Fruit fly (Drosophila melanogaster): ENCODE results near the gene CG33223.

Gene CG33223

dm6 chrX:8499151-8499550 is 15.5 kb upstream of the CG33223 start (continued):
- TF ChIP-seq CG8632 (GFP tag; optimal IDR thresholded peaks at IDR 0.05): no peak
- TF ChIP-seq CG7368 (GFP tag; optimal IDR thresholded peaks at IDR 0.05): no peak
- TF ChIP-seq CG34406 (GFP tag; optimal IDR thresholded peaks at IDR 0.05): no peak
- no peak for TF ChIP-seq CG11762 (GFP tag; optimal IDR thresholded peaks at IDR 0.05; ENCODE audit: insufficient read depth)
- TF ChIP-seq Blimp-1 (GFP tag; optimal IDR thresholded peaks at IDR 0.05): no peak
- no peak for TF ChIP-seq Sox102F (GFP tag; optimal IDR thresholded peaks at IDR 0.05)
- TF ChIP-seq CG6854 (GFP tag; optimal IDR thresholded peaks at IDR 0.05): no peak
- no peak for TF ChIP-seq CG16779 (tag; optimal IDR thresholded peaks at IDR 0.05)
- no peak for TF ChIP-seq vri (GFP tag; optimal IDR thresholded peaks at IDR 0.05)
- no peak for TF ChIP-seq Hr38 (GFP tag; optimal IDR thresholded peaks at IDR 0.05)
- peak; percentile 2 for TF ChIP-seq CG6792 (GFP tag; optimal IDR thresholded peaks at IDR 0.05)

dm6 chrX:8497604-8498232 is 14.0 kb upstream of the CG33223 start:
- TF ChIP-seq eg (GFP tag; IDR thresholded peaks at IDR 0.05): no peak
- no peak for TF ChIP-seq Gug (GFP tag; IDR thresholded peaks at IDR 0.05)
- peak; percentile 5 for TF ChIP-seq Eip75B (GFP tag; optimal IDR thresholded peaks at IDR 0.05)
- peak; percentile 31 for TF ChIP-seq esn (GFP tag; optimal IDR thresholded peaks at IDR 0.05)
- TF ChIP-seq Sox14 (GFP tag; optimal IDR thresholded peaks at IDR 0.05): peak; percentile 37
- no peak for TF ChIP-seq CG6276 (GFP tag; optimal IDR thresholded peaks at IDR 0.05)
- no peak for TF ChIP-seq CG7368 (GFP tag; optimal IDR thresholded peaks at IDR 0.05)
- TF ChIP-seq CG11762 (GFP tag; optimal IDR thresholded peaks at IDR 0.05; ENCODE audit: insufficient read depth): no peak
- peak; percentile 9 for TF ChIP-seq CG31627 (GFP tag; optimal IDR thresholded peaks at IDR 0.05)
- TF ChIP-seq CG11902 (GFP tag; optimal IDR thresholded peaks at IDR 0.05): no peak
- TF ChIP-seq Eip93F (GFP tag; optimal IDR thresholded peaks at IDR 0.05): no peak
- TF ChIP-seq Hr4 (GFP tag; optimal IDR thresholded peaks at IDR 0.05): no peak
- no peak for TF ChIP-seq fkh (GFP tag; optimal IDR thresholded peaks at IDR 0.05)
- no peak for TF ChIP-seq CG8119 (GFP tag; IDR thresholded peaks at IDR 0.05)
- peak; percentile 0 for TF ChIP-seq achi (GFP tag; optimal IDR thresholded peaks at IDR 0.05)
- peak; percentile 67 for TF ChIP-seq Eip78C (GFP tag)
- TF ChIP-seq CG10669 (GFP tag; optimal IDR thresholded peaks at IDR 0.05): peak; percentile 7
- TF ChIP-seq Sox15 (GFP tag; optimal IDR thresholded peaks at IDR 0.05): no peak
- no peak for TF ChIP-seq CG4318 (GFP tag; optimal IDR thresholded peaks at IDR 0.05)
- TF ChIP-seq CG3919 (GFP tag; optimal IDR thresholded peaks at IDR 0.05): peak; percentile 18
- no peak for TF ChIP-seq Smox (GFP tag; optimal IDR thresholded peaks at IDR 0.05)
- no peak for TF ChIP-seq salr (GFP tag; optimal IDR thresholded peaks at IDR 0.05)
- TF ChIP-seq CG9139 (GFP tag; optimal IDR thresholded peaks at IDR 0.05): no peak
- TF ChIP-seq Met (GFP tag; optimal IDR thresholded peaks at IDR 0.05): peak; percentile 17
- peak; percentile 16 for TF ChIP-seq Ets96B (tag; optimal IDR thresholded peaks at IDR 0.05)
- TF ChIP-seq spab (GFP tag; optimal IDR thresholded peaks at IDR 0.05): no peak
- no peak for TF ChIP-seq acj6 (GFP tag; optimal IDR thresholded peaks at IDR 0.05)
- peak; percentile 49 for TF ChIP-seq vri (GFP tag; optimal IDR thresholded peaks at IDR 0.05)
- TF ChIP-seq CG15336 (GFP tag; IDR thresholded peaks at IDR 0.05): 0 out of 2 replicates have a peak, but pooled peaks have one; percentile 22
- TF ChIP-seq CG6792 (GFP tag; optimal IDR thresholded peaks at IDR 0.05): no peak
- no peak for TF ChIP-seq ss (GFP tag; optimal IDR thresholded peaks at IDR 0.05)
- no peak for TF ChIP-seq CG6808 (GFP tag; optimal IDR thresholded peaks at IDR 0.05)
- TF ChIP-seq CG34406 (GFP tag; optimal IDR thresholded peaks at IDR 0.05): peak; percentile 8
- no peak for TF ChIP-seq fd59A (GFP tag; optimal IDR thresholded peaks at IDR 0.05)
- TF ChIP-seq fd85E (GFP tag; optimal IDR thresholded peaks at IDR 0.05): no peak
- peak; percentile 24 for TF ChIP-seq lz (GFP tag; optimal IDR thresholded peaks at IDR 0.05)
- TF ChIP-seq Hr39 (GFP tag; optimal IDR thresholded peaks at IDR 0.05): peak; percentile 7
- no peak for TF ChIP-seq dsx (GFP tag; optimal IDR thresholded peaks at IDR 0.05; ENCODE audit: poor library complexity, severe bottlenecking)
- TF ChIP-seq dac (GFP tag; optimal IDR thresholded peaks at IDR 0.05): no peak
- TF ChIP-seq CG1621 (tag; optimal IDR thresholded peaks at IDR 0.05): no peak
- TF ChIP-seq CG11294 (GFP tag; IDR thresholded peaks at IDR 0.05): no peak
- no peak for TF ChIP-seq Ets21C (GFP tag; optimal IDR thresholded peaks at IDR 0.05)
- TF ChIP-seq CG6854 (GFP tag; optimal IDR thresholded peaks at IDR 0.05): no peak
- TF ChIP-seq Blimp-1 (GFP tag; optimal IDR thresholded peaks at IDR 0.05): no peak
